Worm (Caenorhabditis elegans) whole organism, late embryonic: ENCODE measurements around the gene C18A3.3.

Source experiments
- T23F11.4 ChIP-seq: fragments of 200-800 bp; sonication (Bioruptor generic); optimal IDR thresholded peaks from 2 replicates; lab custom pipeline; 2018; ENCODE audit warnings: mild to moderate bottlenecking, missing genetic modification characterization, missing compliant biosample characterization
- ama-1 ChIP-seq: fragments of 150-350 bp; optimal IDR thresholded peaks from 2 replicates; lab custom pipeline; 2014
- ceh-24 ChIP-seq: sonication (generic microtip); optimal IDR thresholded peaks from 2 replicates; lab custom pipeline; 2016; ENCODE audit warnings: mild to moderate bottlenecking, missing genetic modification characterization, missing compliant biosample characterization
- pha-4 ChIP-seq: fragments of 150-350 bp; optimal IDR thresholded peaks from 2 replicates; lab custom pipeline; 2018; ENCODE audit warnings: missing biosample characterization, missing genetic modification reagents, missing genetic modification characterization
- tbx-7 ChIP-seq: sonication (generic microtip); optimal IDR thresholded peaks from 2 replicates; lab custom pipeline; 2016; ENCODE audit warnings: missing genotype, missing genetic modification characterization, missing compliant biosample characterization
- ztf-16 ChIP-seq: sonication (generic microtip); optimal IDR thresholded peaks from 2 replicates; lab custom pipeline; 2017; ENCODE audit warnings: missing genetic modification characterization, missing compliant biosample characterization

- TF ChIP-seq T23F11.4 (GFP tag; lab: Kevin White, UChicago) = no peak
- TF ChIP-seq pha-4 = no peak
- TF ChIP-seq ama-1 (lab: Kevin White, UChicago) = no peak
- no peak for TF ChIP-seq ceh-24
- TF ChIP-seq ztf-16 (tag; lab: Kevin White, UChicago) = no peak
- TF ChIP-seq tbx-7 (tag; lab: Kevin White, UChicago) = no peak
These were observed 32.3 kb downstream of the C18A3.3 start for ce11 chrII:5748395-5748794.
